Fruit fly (Drosophila melanogaster) S2 (cell line): Measurements from ENCODE around the gene aru.

Source experiments
- CG8478 ChIP-seq: fragments of >200 bp; optimal IDR thresholded peaks from 2 replicates; lab custom pipeline; 2018
- CTCF ChIP-seq, 2 experiments: fragments of >200 bp; optimal IDR thresholded peaks; 2 replicates each; lab custom pipeline; 2018

Gene aru

DNA sequence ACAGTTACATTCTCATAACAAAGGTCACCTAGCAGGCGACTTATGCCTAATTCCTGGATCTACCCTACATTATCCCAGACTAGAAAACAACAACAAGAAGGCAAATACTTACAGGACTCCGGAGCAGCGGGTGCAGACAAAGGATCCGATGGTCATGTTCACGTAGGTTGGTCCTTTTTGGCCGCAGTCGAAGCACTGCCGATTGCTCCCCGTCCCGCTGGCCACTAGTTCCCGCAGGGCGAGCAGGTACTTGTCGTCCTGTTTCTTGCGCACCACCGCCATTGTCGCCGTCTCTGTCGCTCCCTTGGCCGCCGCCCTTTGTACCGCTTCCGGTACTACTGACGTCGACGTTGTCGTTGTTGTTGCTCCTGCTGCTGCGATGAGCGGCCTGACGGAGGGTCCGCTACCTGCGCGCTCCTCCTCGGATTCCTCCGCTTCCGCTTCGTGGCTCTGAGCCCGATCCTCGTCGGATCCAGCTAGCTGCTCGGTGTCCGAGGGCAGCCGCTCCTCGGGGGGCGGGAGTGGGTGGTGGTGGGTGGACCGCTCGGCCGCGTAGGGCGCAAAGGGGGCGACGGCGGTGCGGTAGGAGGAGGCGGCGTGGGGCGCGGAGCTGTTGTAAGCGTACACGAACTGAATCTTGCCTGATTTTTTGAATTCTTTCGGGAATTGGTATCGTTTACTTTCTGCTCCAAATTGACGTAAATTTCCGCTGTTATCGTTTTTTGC, 18.2 kb downstream of the aru start:
- TF ChIP-seq CTCF (optimal IDR thresholded peaks at IDR 0.05; lab: Kevin White, UChicago): no peak
- TF ChIP-seq CG8478: no peak

dm6 chr2L:849138-849744, 18.9 kb downstream of the aru start:
- TF ChIP-seq CTCF (optimal IDR thresholded peaks at IDR 0.05; lab: Kevin White, UChicago): no peak
- no peak for TF ChIP-seq CG8478

dm6 chr2L:847988-848622, 20.0 kb downstream of the aru start:
- no peak for TF ChIP-seq CTCF (optimal IDR thresholded peaks at IDR 0.05; lab: Kevin White, UChicago)
- TF ChIP-seq CG8478: no peak

dm6 chr2L:847189-847987, 20.8 kb downstream of the aru start:
- TF ChIP-seq CG8478 (no peak), CTCF (optimal IDR thresholded peaks at IDR 0.05; lab: Kevin White, UChicago) (no peak)

- TF ChIP-seq CG8478 (no peak), CTCF (optimal IDR thresholded peaks at IDR 0.05; lab: Kevin White, UChicago) (no peak)
Measured at dm6 chr2L:846167-846868, 21.8 kb downstream of the aru start.

DNA sequence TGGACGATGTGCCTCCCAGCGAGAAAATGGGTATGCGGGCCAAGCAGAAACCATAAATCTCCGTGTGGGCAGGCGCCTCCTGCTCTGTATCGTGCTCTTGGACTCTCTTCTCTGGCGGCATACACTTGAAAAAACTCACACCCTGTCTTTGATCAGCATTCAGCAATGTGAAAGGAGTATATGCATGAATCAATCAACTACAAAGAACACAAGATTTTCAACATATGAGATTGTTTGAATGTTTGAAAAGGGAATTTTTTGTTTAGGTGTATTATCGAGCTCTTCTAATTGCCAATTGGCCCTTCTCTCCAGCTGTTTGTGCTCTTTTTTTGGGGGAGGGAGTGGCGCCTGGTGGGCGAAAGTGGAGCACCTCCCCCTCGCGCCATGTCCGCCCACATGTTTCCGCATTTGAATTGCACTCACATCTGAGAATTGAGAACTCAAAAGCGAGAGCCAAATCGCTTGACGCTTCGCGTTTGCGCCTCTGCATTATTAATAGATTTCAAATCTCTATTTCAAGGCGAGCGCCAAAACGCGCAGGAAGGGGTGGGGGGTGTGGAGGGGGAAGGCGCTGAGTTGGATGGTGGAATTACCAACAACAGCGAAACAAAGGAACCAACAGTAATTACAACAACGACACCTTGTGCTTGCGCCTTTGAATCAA, 22.7 kb downstream of the aru start:
- TF ChIP-seq CTCF (optimal IDR thresholded peaks at IDR 0.05; lab: Kevin White, UChicago): no peak
- TF ChIP-seq CG8478: no peak

DNA sequence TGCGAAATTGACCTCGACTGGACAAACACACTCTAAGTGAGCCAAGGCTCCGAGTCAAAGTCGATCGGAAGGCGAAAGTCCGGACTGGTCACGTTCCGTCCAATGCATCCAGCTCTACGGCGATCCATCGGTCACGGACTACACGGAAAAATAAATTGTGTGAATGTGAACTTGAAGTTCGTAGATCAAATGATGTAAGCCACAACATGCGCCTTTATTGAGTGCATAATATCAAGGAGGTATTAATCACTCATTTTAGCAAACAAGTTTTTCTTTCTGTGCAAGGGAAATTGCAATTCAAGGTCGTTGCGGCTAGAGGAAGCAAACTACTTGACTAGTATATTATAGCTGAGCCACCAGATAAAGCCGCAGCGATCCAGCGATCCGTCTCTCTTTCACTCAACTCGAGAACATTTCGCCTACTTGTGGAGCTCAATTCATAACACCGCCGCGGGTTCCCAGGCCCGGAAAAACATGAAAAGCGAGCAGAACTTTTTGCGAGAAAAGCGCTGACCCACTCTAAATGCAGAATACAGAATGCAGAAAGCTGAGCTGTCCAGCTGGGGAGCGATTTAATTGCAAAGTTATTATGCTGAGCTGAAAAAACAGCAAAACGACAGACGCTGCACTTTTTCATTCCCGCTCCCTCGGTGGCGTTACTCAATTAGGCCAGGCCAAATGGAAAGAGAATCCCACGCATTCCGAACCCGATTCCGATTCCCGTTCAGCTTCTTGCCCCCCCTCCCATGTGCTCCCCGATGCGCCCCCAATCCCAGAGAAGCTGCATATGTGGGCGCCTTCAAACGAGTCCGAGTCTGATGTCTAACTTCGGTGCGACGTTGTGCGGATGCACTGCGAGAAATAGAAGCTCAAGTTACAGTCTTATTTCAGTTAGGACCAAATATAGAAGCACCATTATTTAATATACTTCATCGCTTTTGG, 24.0 kb downstream of the aru start:
- no peak for TF ChIP-seq CTCF (optimal IDR thresholded peaks at IDR 0.05; lab: Kevin White, UChicago)
- TF ChIP-seq CG8478: no peak

DNA sequence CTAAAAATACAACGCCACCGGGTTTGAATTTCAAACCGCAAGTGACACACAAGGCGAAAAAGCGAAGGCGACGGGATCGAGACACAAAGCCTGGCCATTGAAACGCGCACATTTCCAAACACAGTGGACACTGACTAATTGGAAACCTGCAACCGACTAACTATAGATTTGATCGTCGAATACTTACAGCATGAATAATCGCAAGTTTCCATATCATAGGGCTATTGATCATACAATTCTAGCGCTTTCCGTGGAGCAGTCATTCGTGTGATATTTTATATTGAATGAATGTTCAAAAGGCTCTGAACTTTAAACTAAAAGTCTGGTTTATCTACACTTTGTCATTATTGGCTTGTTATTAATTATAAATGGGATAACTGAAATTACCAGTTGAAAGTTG, 24.9 kb downstream of the aru start:
- TF ChIP-seq CTCF (optimal IDR thresholded peaks at IDR 0.05; lab: Kevin White, UChicago) (no peak), CG8478 (no peak)

- TF ChIP-seq CG8478 (no peak), CTCF (optimal IDR thresholded peaks at IDR 0.05; lab: Kevin White, UChicago) (no peak)
Measured at dm6 chr2L:842873-843272, 25.3 kb downstream of the aru start.

DNA sequence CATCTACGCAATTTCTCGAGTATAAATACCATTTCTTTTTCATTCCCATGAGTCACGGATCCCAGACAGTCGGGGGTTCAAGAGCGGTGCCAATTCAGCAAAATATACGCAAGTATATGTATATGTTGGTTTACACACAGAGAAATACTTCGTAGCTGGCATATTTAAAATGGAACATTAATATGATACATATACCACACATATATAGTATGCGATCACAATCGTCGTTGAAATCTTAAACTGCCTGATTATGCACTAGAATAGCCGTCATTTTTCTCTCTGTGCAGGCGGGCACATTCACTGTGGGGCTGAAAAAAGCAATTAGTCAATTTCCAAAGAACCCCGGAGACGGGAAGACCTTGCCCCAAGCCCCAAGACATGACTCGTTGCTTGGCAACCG, 26.4 kb downstream of the aru start:
- no peak for TF ChIP-seq CTCF (optimal IDR thresholded peaks at IDR 0.05; lab: Kevin White, UChicago)
- no peak for TF ChIP-seq CG8478

DNA sequence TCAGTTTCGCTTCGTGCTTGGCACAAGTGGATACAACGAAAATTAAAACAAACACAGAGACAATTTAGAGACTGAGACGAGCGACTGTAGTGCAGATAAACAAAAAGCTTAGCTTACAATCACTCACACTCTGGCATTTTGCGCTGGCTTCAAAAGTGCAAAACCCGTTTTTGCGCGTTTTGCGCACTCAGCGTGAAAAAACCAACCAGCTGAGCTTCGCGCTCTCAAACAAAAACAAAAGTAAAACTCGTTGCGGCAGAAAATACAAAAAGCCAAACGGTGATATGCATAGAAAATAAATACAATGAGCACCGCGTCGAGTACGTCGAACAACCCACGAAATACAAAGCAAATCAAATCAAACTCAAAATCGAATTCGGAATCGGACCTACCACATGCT, 27.4 kb downstream of the aru start:
- TF ChIP-seq CG8478: no peak
- no peak for TF ChIP-seq CTCF (optimal IDR thresholded peaks at IDR 0.05; lab: Kevin White, UChicago)

DNA sequence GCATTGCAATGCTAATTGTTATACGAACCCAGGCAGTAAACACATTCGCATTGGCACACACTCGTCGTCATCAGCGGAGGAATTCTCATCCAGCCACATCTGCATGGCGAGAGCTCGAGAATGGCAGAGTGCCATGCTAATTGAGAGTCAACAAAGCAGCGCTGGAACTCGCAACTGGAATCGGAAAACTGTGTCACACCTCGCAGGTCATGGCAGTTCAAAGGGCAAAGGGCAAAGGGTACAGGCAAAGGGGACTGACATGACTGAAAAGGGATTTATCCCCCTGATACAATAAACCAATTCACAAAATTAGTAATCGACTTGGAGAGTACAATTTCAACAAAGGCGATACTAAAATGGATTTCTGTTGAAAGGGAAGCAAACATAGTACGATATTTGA, 28.1 kb downstream of the aru start:
- TF ChIP-seq CTCF (optimal IDR thresholded peaks at IDR 0.05; lab: Kevin White, UChicago) (no peak), CG8478 (no peak)

DNA sequence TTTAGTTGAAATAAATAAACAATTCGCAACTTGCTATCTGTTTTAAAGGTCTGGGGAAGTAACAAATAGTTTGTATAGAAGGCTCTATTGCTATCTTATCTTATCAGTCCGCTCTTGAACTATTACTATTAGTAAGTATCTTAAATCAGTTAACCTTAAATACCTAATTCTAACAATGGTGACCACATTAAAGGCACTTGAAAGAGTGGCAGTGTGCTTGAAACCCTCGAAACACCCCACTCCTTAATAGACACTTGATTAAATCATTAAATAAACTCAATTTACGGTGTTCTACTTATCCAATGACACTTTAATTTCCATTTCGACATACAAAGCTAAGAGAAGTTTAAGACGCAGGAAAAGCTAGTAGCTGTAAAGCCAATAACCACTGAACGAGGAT, 29.4 kb downstream of the aru start:
- TF ChIP-seq CG8478 (no peak), CTCF (optimal IDR thresholded peaks at IDR 0.05; lab: Kevin White, UChicago) (no peak)

DNA sequence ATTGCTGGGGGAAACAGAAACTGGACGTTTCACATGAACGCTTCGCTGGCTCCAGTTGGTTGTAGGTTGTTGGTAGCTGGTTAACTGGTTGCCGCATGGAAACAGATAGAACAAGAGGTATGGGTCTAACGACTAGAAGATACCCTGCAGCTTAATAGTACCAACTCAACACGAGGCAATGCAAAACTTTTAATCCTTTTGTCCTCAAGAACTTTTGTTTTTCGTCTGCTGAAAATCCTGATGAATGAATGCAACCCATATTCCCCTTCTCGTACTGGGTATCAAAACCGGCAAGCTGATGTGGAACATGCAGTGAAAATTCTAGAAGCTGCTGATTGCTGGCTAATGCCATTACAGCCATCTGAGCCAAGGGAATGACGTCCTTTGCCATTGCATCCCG, 30.2 kb downstream of the aru start:
- TF ChIP-seq CTCF (optimal IDR thresholded peaks at IDR 0.05; lab: Kevin White, UChicago) (no peak), CG8478 (no peak)
